Worm (Caenorhabditis elegans): ENCODE data around the gene K09F6.15.

DNA sequence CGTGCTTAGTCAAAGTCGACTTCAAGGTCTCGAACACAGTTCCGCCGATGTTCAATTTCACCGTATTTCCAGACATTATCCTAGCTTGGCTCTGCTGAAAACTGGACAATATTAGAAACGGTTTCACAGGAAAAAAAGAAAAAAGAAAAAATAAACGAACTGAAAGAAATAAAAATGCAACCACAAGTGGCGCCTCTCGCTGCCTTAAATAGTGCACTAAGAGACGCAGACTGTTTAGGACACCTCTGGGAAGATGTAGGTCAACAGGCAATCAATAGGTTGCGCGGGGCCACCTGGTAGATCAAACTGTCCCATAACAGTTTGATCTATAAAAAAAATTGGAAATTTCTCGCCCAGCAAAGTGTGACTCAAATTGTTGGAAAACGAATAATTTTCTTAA is 21.4 kb upstream of the K09F6.15 start, which contains the start of gene B0281.4:
- TF ChIP-seq F13C5.2 (tag; optimal IDR thresholded peaks at IDR 0.05) (no peak), tra-4 (tag; optimal IDR thresholded peaks at IDR 0.05) (no peak), aly-1 (tag; optimal IDR thresholded peaks at IDR 0.05) (no peak), ama-1 (optimal IDR thresholded peaks at IDR 0.05) (no peak), sea-1 (GFP tag; conservative IDR thresholded peaks at IDR 0.05) (no peak), ceh-13 (GFP tag; optimal IDR thresholded peaks at IDR 0.05) (no peak)

Measured in whole organism, early embryonic.